Fruit fly (Drosophila melanogaster) whole organism, pupa: ENCODE measurements around the gene CG4080.

Source experiments
- CG10348 ChIP-seq: fragments of 200-800 bp; sonication (Bioruptor generic); IDR thresholded peaks from 2 replicates; pipeline ENCODE4 v1.3.6; 2022; ENCODE audit warnings: missing biosample characterization, missing genetic modification characterization
- CG12605 ChIP-seq: fragments of 200-800 bp; sonication (Bioruptor generic); IDR thresholded peaks from 2 replicates; pipeline ENCODE4 v1.3.6; 2022; ENCODE audit warnings: missing biosample characterization, missing genetic modification characterization
- CG13204 ChIP-seq: fragments of 200-800 bp; sonication (Bioruptor generic); optimal IDR thresholded peaks from 2 replicates; lab custom pipeline; 2018; ENCODE audit warnings: missing biosample characterization, mild to moderate bottlenecking, missing genetic modification characterization, moderate library complexity
- CG14655 ChIP-seq: fragments of 200-800 bp; sonication (Bioruptor generic); optimal IDR thresholded peaks from 3 replicates; lab custom pipeline; 2017; ENCODE audit warnings: mild to moderate bottlenecking, missing biosample characterization, missing genetic modification reagents, missing genetic modification characterization
- CG15710 ChIP-seq: fragments of 200-800 bp; sonication (Bioruptor generic); optimal IDR thresholded peaks from 2 replicates; lab custom pipeline; 2018; ENCODE audit warnings: missing biosample characterization, mild to moderate bottlenecking, missing genetic modification characterization, moderate library complexity
- CG17806 ChIP-seq: fragments of 200-800 bp; sonication (Bioruptor generic); optimal IDR thresholded peaks from 2 replicates; lab custom pipeline; 2018; ENCODE audit warnings: missing biosample characterization, mild to moderate bottlenecking, missing genetic modification characterization, moderate library complexity
- CG32121 ChIP-seq: fragments of 200-800 bp; sonication (Bioruptor generic); IDR thresholded peaks from 2 replicates; pipeline ENCODE4 v1.3.6; 2022; ENCODE audit warnings: missing biosample characterization, missing genetic modification characterization
- CG34367 ChIP-seq: fragments of 200-800 bp; sonication (Bioruptor generic); optimal IDR thresholded peaks from 2 replicates; lab custom pipeline; 2018; ENCODE audit warnings: missing biosample characterization, mild to moderate bottlenecking, missing genetic modification characterization
- CG4496 ChIP-seq: fragments of 200-800 bp; sonication (Bioruptor generic); IDR thresholded peaks from 3 replicates; pipeline ENCODE4 v1.3.6; 2022; ENCODE audit warnings: missing biosample characterization, missing genetic modification characterization
- CG8159 ChIP-seq: fragments of 200-800 bp; sonication (Bioruptor generic); optimal IDR thresholded peaks from 3 replicates; lab custom pipeline; 2018; ENCODE audit warnings: missing biosample characterization, mild to moderate bottlenecking, missing genetic modification characterization, moderate library complexity
- CG8301 ChIP-seq: fragments of 200-800 bp; sonication (Bioruptor generic); optimal IDR thresholded peaks from 2 replicates; lab custom pipeline; 2018; ENCODE audit warnings: missing biosample characterization, mild to moderate bottlenecking, missing genetic modification characterization
- CG9948 ChIP-seq: fragments of 200-800 bp; sonication (Bioruptor generic); optimal IDR thresholded peaks from 2 replicates; lab custom pipeline; 2018; ENCODE audit warnings: missing biosample characterization, mild to moderate bottlenecking, missing genetic modification characterization, moderate library complexity
- D1 ChIP-seq: fragments of 200-800 bp; sonication (Bioruptor generic); optimal IDR thresholded peaks from 2 replicates; lab custom pipeline; 2018; ENCODE audit warnings: missing biosample characterization, mild to moderate bottlenecking, missing genetic modification characterization, moderate library complexity
- EcR ChIP-seq: fragments of 200-800 bp; sonication (Bioruptor generic); optimal IDR thresholded peaks from 3 replicates; lab custom pipeline; 2019; ENCODE audit warnings: missing biosample characterization, missing genetic modification characterization, mild to moderate bottlenecking, moderate library complexity, missing genetic modification reagents
- Ets98B ChIP-seq: fragments of 200-800 bp; sonication (Bioruptor generic); IDR thresholded peaks from 2 replicates; pipeline ENCODE4 v1.3.6; 2022; ENCODE audit warnings: missing biosample characterization, missing genetic modification characterization
- Pif1A ChIP-seq: fragments of 200-800 bp; sonication (Bioruptor generic); optimal IDR thresholded peaks from 3 replicates; lab custom pipeline; 2016; ENCODE audit warnings: missing biosample characterization, missing genetic modification characterization
- Pif1B ChIP-seq: fragments of 200-800 bp; sonication (Bioruptor generic); optimal IDR thresholded peaks from 3 replicates; lab custom pipeline; 2016; ENCODE audit warnings: missing biosample characterization, missing genetic modification characterization
- Snoo ChIP-seq: fragments of 200-800 bp; sonication (Bioruptor generic); optimal IDR thresholded peaks from 3 replicates; lab custom pipeline; 2017; ENCODE audit warnings: missing biosample characterization, mild to moderate bottlenecking, missing genetic modification characterization, inconsistent platforms
- fd96Ca ChIP-seq: fragments of 200-800 bp; sonication (Bioruptor generic); IDR thresholded peaks from 3 replicates; pipeline ENCODE4 v1.3.6; 2022; ENCODE audit warnings: missing biosample characterization, missing genetic modification characterization
- gl ChIP-seq: fragments of 200-800 bp; sonication (Bioruptor generic); optimal IDR thresholded peaks from 2 replicates; lab custom pipeline; 2018; ENCODE audit warnings: missing biosample characterization, mild to moderate bottlenecking, missing genetic modification characterization
- rn ChIP-seq: fragments of 200-800 bp; sonication (Bioruptor generic); IDR thresholded peaks from 2 replicates; pipeline ENCODE4 v1.3.6; 2022; ENCODE audit warnings: missing biosample characterization, missing genetic modification characterization

Gene CG4080

dm6 chr3L:9398028-9398427 is 999 bp downstream of the CG4080 start:
- TF ChIP-seq CG34367 (tag; lab: Kevin White, UChicago) (no peak), CG15710 (tag; lab: Kevin White, UChicago) (no peak), rn (GFP tag; lab: Robert Waterston, UW) (no peak), gl (no peak), CG32121 (no peak), CG4496 (GFP tag; lab: Robert Waterston, UW) (no peak), fd96Ca (no peak), CG8159 (tag; lab: Kevin White, UChicago) (no peak)

- no peak for TF ChIP-seq D1 (tag; lab: Kevin White, UChicago)
- TF ChIP-seq CG34367 (tag; lab: Kevin White, UChicago), result no peak
- TF ChIP-seq CG9948, result no peak
- TF ChIP-seq Pif1B (GFP tag; lab: Kevin White, UChicago), result peak; percentile 12
- no peak for TF ChIP-seq fd96Ca
- TF ChIP-seq CG15710 (tag; lab: Kevin White, UChicago), result no peak
- peak; percentile 51; the same call in 1 of the 2 replicates for TF ChIP-seq CG32121
- peak; percentile 29 for TF ChIP-seq Pif1A (GFP tag; lab: Kevin White, UChicago)
- TF ChIP-seq CG14655, result peak; percentile 22
- TF ChIP-seq gl, result peak; percentile 49
- no peak for TF ChIP-seq CG10348 (GFP tag; lab: Robert Waterston, UW)
- peak; percentile 54; the same call in 1 of the 3 replicates for TF ChIP-seq CG4496 (GFP tag; lab: Robert Waterston, UW)
- no peak for TF ChIP-seq EcR (GFP tag; lab: Kevin White, UChicago)
- TF ChIP-seq Ets98B (GFP tag; lab: Robert Waterston, UW), result no peak
- no peak for TF ChIP-seq CG17806 (tag; lab: Kevin White, UChicago)
Observed at dm6 chr3L:9397156-9397555, 1.9 kb downstream of the CG4080 start.

DNA sequence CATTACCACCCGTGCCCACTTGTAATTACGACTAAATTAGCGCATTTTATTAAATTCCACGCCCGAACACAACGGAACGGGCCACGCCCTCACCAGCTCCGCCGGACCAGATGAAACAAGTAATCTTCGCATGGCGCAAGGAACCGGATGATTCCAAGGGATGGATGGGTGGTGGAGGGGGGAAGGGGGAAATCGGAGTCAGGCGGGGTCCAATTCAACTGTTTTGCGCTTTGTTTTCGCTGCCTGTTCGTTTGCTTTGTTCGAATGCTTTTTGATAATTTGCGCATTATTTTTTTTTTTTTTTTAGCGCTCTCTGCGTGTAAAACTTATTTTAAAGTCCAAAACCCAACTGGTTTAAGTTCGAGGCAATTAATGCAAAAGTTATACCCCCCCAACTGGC is 2.3 kb downstream of the CG4080 start:
- TF ChIP-seq EcR (GFP tag; lab: Kevin White, UChicago) (peak; percentile 33), CG34367 (tag; lab: Kevin White, UChicago) (no peak), CG12605 (GFP tag; lab: Robert Waterston, UW) (peak; percentile 30; the same call in 1 of the 2 replicates)
- TF ChIP-seq, all 21 proteins: peak for 2

- TF ChIP-seq CG8301 (tag; lab: Kevin White, UChicago), result no peak
- TF ChIP-seq Ets98B (GFP tag; lab: Robert Waterston, UW), result no peak
Observed at dm6 chr3L:9396038-9396437, 3.0 kb downstream of the CG4080 start.

DNA sequence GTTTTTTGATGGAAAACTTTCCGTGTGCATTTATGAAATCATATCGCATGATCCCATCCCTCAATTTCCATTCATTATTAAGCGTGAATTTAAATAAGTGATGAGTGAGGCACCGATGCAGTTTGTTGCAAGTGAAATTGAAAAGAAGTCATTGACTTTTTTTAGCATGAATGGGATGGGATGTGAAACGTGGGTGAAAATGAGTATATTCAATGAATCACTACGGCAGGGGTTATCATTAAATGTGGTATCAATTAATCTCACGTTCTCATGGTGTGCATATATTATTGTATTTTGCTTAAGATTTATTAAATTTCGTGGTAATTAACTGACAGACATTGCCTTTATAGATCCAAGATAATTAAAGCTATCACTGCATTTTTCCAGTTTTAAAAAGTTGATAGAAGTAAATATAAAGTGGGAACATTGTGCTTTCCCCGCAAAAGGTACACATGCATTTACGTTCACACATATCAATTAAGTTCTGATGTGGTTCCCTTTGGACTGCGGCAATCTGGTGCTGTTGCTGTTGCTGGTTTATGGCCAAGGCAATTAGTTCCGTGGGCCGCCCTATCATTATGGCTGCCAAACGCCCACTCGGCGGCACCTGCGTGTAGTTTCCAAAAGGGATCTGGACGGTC is 7.6 kb downstream of the CG4080 start:
- TF ChIP-seq CG14655 (no peak), EcR (GFP tag; lab: Kevin White, UChicago) (peak; percentile 33), gl (no peak), CG34367 (tag; lab: Kevin White, UChicago) (no peak)

DNA sequence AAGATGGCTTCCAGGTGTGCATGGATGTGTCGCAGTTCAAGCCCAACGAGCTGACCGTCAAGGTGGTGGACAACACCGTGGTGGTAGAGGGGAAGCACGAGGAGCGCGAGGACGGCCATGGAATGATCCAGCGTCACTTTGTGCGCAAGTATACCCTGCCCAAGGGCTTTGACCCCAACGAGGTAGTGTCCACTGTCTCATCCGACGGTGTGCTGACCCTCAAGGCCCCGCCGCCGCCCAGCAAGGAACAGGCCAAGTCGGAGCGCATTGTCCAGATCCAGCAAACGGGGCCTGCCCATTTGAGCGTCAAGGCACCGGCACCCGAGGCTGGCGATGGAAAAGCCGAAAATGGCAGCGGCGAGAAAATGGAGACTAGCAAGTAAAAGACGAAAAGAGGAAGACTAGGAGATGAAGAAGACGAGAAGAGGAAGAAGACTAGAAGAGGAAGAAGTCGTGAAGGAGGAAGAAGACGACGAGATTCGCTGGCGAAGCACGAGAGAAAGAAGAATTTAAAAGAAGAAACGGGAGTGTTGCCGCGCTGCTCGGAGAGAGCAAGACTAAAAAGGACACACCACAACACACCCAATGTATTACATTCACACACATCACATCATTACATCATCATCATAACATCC is 14.5 kb downstream of the CG4080 start:
- TF ChIP-seq CG9948 (no peak), Snoo (no peak), CG32121 (no peak), EcR (GFP tag; lab: Kevin White, UChicago) (peak; percentile 76)

DNA sequence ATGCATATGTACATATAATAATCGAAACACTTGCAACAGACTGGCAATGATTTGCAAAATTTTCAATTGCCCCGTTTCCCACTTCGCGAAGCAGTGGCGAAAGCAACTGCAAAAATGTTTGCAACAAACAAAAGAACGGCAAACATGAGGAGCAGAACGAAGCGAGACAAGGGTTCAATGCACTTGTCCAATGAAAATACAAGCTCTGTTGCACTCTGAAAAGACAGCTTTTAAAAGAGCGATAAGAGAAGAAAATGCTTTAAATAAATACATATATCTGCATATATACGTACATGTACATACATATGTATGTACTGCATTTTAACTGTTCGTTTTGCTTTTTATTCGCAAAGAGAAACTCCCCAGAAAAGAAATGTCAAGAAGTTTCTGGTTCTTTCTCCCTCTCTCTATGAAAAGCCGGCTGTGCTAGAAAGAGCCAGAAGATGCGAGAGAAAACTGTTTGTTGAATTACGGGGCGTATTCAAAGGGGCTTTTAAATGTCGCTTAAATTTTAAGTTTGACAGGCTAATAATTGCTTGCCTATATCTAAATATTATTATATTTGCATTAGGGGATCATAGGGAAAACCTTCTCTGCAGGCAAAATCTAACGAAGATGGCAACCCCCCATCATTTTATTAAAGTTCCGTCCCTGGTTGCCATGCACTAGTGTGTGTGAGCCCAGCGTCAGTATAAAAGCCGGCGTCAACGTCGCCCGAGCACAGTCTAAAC is 15.5 kb downstream of the CG4080 start, which contains the start of gene Hsp27:
Hsp27 (plus strand) TSS at position 719 of the 731 bp plus-strand sequence.
- peak; percentile 100 for TF ChIP-seq Snoo
- TF ChIP-seq CG10348 (GFP tag; lab: Robert Waterston, UW), result peak; percentile 99
- peak; percentile 100 for TF ChIP-seq CG17806 (tag; lab: Kevin White, UChicago)
- peak; percentile 99 for TF ChIP-seq CG34367 (tag; lab: Kevin White, UChicago)
- peak; percentile 98 for TF ChIP-seq CG13204 (GFP tag; lab: Kevin White, UChicago)
- peak; percentile 99 for TF ChIP-seq gl
- peak; percentile 100 for TF ChIP-seq CG15710 (tag; lab: Kevin White, UChicago)
- peak; percentile 100 for TF ChIP-seq CG4496 (GFP tag; lab: Robert Waterston, UW)
- peak; percentile 96 for TF ChIP-seq EcR (GFP tag; lab: Kevin White, UChicago)
- TF ChIP-seq CG9948, result peak; percentile 100
- peak; percentile 100 for TF ChIP-seq Ets98B (GFP tag; lab: Robert Waterston, UW)
- peak; percentile 100 for TF ChIP-seq Pif1A (GFP tag; lab: Kevin White, UChicago)
- peak; percentile 100 for TF ChIP-seq CG12605 (GFP tag; lab: Robert Waterston, UW)
- TF ChIP-seq CG14655, result peak; percentile 100
- TF ChIP-seq D1 (tag; lab: Kevin White, UChicago), result peak; percentile 100
- TF ChIP-seq Pif1B (GFP tag; lab: Kevin White, UChicago), result peak; percentile 100
- TF ChIP-seq rn (GFP tag; lab: Robert Waterston, UW), result peak; percentile 99
- peak; percentile 100 for TF ChIP-seq fd96Ca
- peak; percentile 100 for TF ChIP-seq CG8159 (tag; lab: Kevin White, UChicago)
- peak; percentile 100 for TF ChIP-seq CG32121
- peak; percentile 100 for TF ChIP-seq CG8301 (tag; lab: Kevin White, UChicago)
